Fruit fly (Drosophila melanogaster): Measurements from ENCODE around the gene CG4151.

DNA sequence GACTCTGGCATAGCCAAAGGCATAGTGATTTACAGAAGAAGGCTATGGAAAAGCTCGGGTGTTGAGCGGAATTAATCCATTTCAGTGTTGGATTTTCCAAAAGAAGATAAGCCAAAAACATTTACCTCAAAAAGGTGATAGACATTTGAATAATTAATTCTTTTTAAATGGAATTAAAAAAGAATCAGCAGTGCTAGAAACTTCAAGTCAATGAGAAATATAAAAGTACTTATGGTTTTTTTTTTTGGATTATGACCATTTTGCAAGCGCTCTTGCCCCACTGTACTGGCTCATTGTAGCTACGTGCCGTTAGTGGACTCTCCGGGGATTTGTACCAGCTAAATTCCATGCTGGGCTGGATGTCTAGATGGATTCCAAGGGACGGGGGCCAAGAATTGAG lies 15.4 kb upstream of the CG4151 start:
- TF ChIP-seq CG9948 (tag; optimal IDR thresholded peaks at IDR 0.05) (no peak), CG34367 (tag; optimal IDR thresholded peaks at IDR 0.05) (no peak)
